Worm (Caenorhabditis elegans) whole organism, L4/young adult: ENCODE data around the gene T10H4.13.

Experiments used
- W03F9.2 ChIP-seq: fragments of 150-350 bp; optimal IDR thresholded peaks from 2 replicates; lab custom pipeline; 2014; ENCODE audit warnings: missing biosample characterization, missing genetic modification characterization
- him-1 ChIP-seq: sonication (generic microtip); optimal IDR thresholded peaks from 2 replicates; lab custom pipeline; 2016; ENCODE audit warnings: missing genotype, missing genetic modification reagents, missing genetic modification characterization, missing compliant biosample characterization

ce11 chrV:15298597-15298996 lies 31.3 kb upstream of the T10H4.13 start, which contains the start of gene cpr-3:
- TF ChIP-seq him-1 (tag; lab: Kevin White, UChicago) (no peak), W03F9.2 (tag; lab: Kevin White, UChicago) (no peak)
